Worm (Caenorhabditis elegans) whole organism, L1 larva: Measurements from ENCODE around the gene F37C12.21.

Experiments
- C04F5.9 ChIP-seq: sonication (generic microtip); optimal IDR thresholded peaks from 2 replicates; lab custom pipeline; 2016; ENCODE audit warnings: missing genetic modification characterization, missing compliant biosample characterization
- C16A3.4 ChIP-seq: fragments of 150-350 bp; optimal IDR thresholded peaks from 2 replicates; lab custom pipeline; 2014; ENCODE audit warnings: missing biosample characterization, missing genetic modification characterization
- Y116A8C.19 ChIP-seq: sonication (generic microtip); optimal IDR thresholded peaks from 2 replicates; lab custom pipeline; 2016; ENCODE audit warnings: missing compliant biosample characterization, missing genetic modification characterization, borderline replicate concordance
- aha-1 ChIP-seq: fragments of 150-350 bp; optimal IDR thresholded peaks from 2 replicates; lab custom pipeline; 2014; ENCODE audit warnings: missing biosample characterization, missing genetic modification characterization
- alr-1 ChIP-seq: fragments of 200-800 bp; sonication (Bioruptor generic); optimal IDR thresholded peaks from 2 replicates; lab custom pipeline; 2018; ENCODE audit warnings: borderline replicate concordance, mild to moderate bottlenecking, missing genetic modification characterization, missing compliant biosample characterization
- ama-1 ChIP-seq: fragments of 150-350 bp; optimal IDR thresholded peaks from 2 replicates; lab custom pipeline; 2014
- blmp-1 ChIP-seq: fragments of 150-350 bp; optimal IDR thresholded peaks from 2 replicates; lab custom pipeline; 2014; ENCODE audit warnings: missing biosample characterization, missing genetic modification characterization
- ceh-63 ChIP-seq: fragments of 200-800 bp; sonication (Bioruptor generic); optimal IDR thresholded peaks from 2 replicates; lab custom pipeline; 2018; ENCODE audit warnings: mild to moderate bottlenecking, missing genetic modification characterization, missing compliant biosample characterization
- ceh-82 ChIP-seq, 3 experiments: fragments of 150-350 bp in 1 of 3; sonication (generic microtip) in 2 of 3; optimal IDR thresholded peaks; 2 replicates each; lab custom pipeline; 2014 to 2017; ENCODE audit warnings: missing biosample characterization in 3 of 3, missing genetic modification characterization in 3 of 3
- ceh-90 ChIP-seq: sonication (generic microtip); optimal IDR thresholded peaks from 2 replicates; lab custom pipeline; 2016; ENCODE audit warnings: missing genetic modification characterization, missing compliant biosample characterization
- ces-1 ChIP-seq: fragments of 150-350 bp; optimal IDR thresholded peaks from 2 replicates; lab custom pipeline; 2014; ENCODE audit warnings: missing biosample characterization, missing genetic modification reagents, missing genetic modification characterization
- efl-1 ChIP-seq, 4 experiments: fragments of 150-350 bp; optimal IDR thresholded peaks in 3 of 4; peaks in 1 of 4; 1 replicate in 1 of 4; 2 replicates in 3 of 4; lab custom pipeline; 2014; ENCODE audit warnings: missing biosample characterization in 2 of 4, missing genetic modification characterization in 2 of 4, missing genetic modification reagents in 2 of 4
- efl-3 ChIP-seq: fragments of 200-800 bp; sonication (Bioruptor generic); optimal IDR thresholded peaks from 2 replicates; lab custom pipeline; 2018; ENCODE audit warnings: mild to moderate bottlenecking, missing genetic modification characterization, missing compliant biosample characterization
- egl-13 ChIP-seq: sonication (generic microtip); optimal IDR thresholded peaks from 2 replicates; lab custom pipeline; 2016; ENCODE audit warnings: missing genotype, missing genetic modification reagents, missing genetic modification characterization, missing compliant biosample characterization
- elt-3 ChIP-seq, 6 experiments: fragments of 150-350 bp in 1 of 6; sonication (generic microtip); optimal IDR thresholded peaks; 2 replicates each; lab custom pipeline; 2017 to 2018; ENCODE audit warnings: missing biosample characterization in 6 of 6, missing genetic modification characterization in 6 of 6, inconsistent platforms in 1 of 6
- ets-5 ChIP-seq: fragments of 200-800 bp; sonication (Bioruptor generic); IDR thresholded peaks from 2 replicates; pipeline ENCODE4 v1.3.6; 2022; ENCODE audit warnings: missing genetic modification characterization, missing compliant biosample characterization
- fkh-8 ChIP-seq: sonication (generic microtip); optimal IDR thresholded peaks from 2 replicates; lab custom pipeline; 2016; ENCODE audit warnings: mild to moderate bottlenecking, missing genetic modification characterization, missing compliant biosample characterization
- fos-1 ChIP-seq: fragments of 150-350 bp; optimal IDR thresholded peaks from 2 replicates; lab custom pipeline; 2014; ENCODE audit warnings: missing biosample characterization, missing genetic modification characterization
- grh-1 ChIP-seq: fragments of 200-800 bp; sonication (Bioruptor generic); IDR thresholded peaks from 2 replicates; pipeline ENCODE4 v1.3.6; 2022; ENCODE audit warnings: missing genetic modification reagents, missing genetic modification characterization, missing compliant biosample characterization
- hlh-17 ChIP-seq: fragments of 200-800 bp; sonication (Bioruptor generic); optimal IDR thresholded peaks from 2 replicates; lab custom pipeline; 2018; ENCODE audit warnings: missing genetic modification characterization, mild to moderate bottlenecking, missing compliant biosample characterization, moderate library complexity, borderline replicate concordance
- hlh-4 ChIP-seq: sonication (generic microtip); optimal IDR thresholded peaks from 2 replicates; lab custom pipeline; 2016; ENCODE audit warnings: mild to moderate bottlenecking, missing genetic modification characterization, missing compliant biosample characterization
- hpl-2 ChIP-seq: fragments of 150-350 bp; optimal IDR thresholded peaks from 2 replicates; lab custom pipeline; 2014; ENCODE audit warnings: missing biosample characterization, missing genetic modification reagents, missing genetic modification characterization
- irx-1 ChIP-seq: sonication (generic microtip); optimal IDR thresholded peaks from 2 replicates; lab custom pipeline; 2016; ENCODE audit warnings: missing genetic modification characterization, missing compliant biosample characterization
- isw-1 ChIP-seq: fragments of 200-800 bp; sonication (Bioruptor generic); IDR thresholded peaks from 2 replicates; pipeline ENCODE4 v1.3.6; 2022; ENCODE audit warnings: missing genetic modification characterization, missing compliant biosample characterization
- jun-1 ChIP-seq: fragments of 150-350 bp; optimal IDR thresholded peaks from 2 replicates; lab custom pipeline; 2014; ENCODE audit warnings: missing biosample characterization, missing genetic modification reagents, missing genetic modification characterization
- lin-13 ChIP-seq: fragments of 150-350 bp; optimal IDR thresholded peaks from 2 replicates; lab custom pipeline; 2014; ENCODE audit warnings: missing biosample characterization, missing genetic modification reagents, missing genetic modification characterization
- lin-15B ChIP-seq: fragments of 150-350 bp; sonication (generic microtip); optimal IDR thresholded peaks from 3 replicates; lab custom pipeline; 2014; ENCODE audit warnings: missing biosample characterization, missing genetic modification characterization
- lin-35 ChIP-seq, 2 experiments: fragments of 150-350 bp; optimal IDR thresholded peaks; 2 replicates each; lab custom pipeline; 2014; ENCODE audit warnings: missing biosample characterization in 2 of 2, missing genetic modification characterization in 2 of 2, missing genetic modification reagents in 2 of 2
- lin-39 ChIP-seq: fragments of 150-350 bp; optimal IDR thresholded peaks from 2 replicates; lab custom pipeline; 2014; ENCODE audit warnings: missing biosample characterization, missing genetic modification reagents, missing genetic modification characterization
- lsy-2 ChIP-seq, 2 experiments: fragments of 150-350 bp; optimal IDR thresholded peaks; 2 replicates each; lab custom pipeline; 2014; ENCODE audit warnings: missing biosample characterization in 2 of 2, missing genetic modification characterization in 2 of 2
- mef-2 ChIP-seq: fragments of 150-350 bp; optimal IDR thresholded peaks from 2 replicates; lab custom pipeline; 2014; ENCODE audit warnings: missing biosample characterization, missing genetic modification characterization
- nhr-11 ChIP-seq: fragments of 150-350 bp; optimal IDR thresholded peaks from 2 replicates; lab custom pipeline; 2014; ENCODE audit warnings: missing biosample characterization, missing genetic modification characterization
- nhr-12 ChIP-seq: sonication (generic microtip); optimal IDR thresholded peaks from 2 replicates; lab custom pipeline; 2017; ENCODE audit warnings: missing biosample characterization, missing genetic modification characterization
- nhr-19 ChIP-seq: fragments of 200-800 bp; sonication (Bioruptor generic); conservative IDR thresholded peaks from 2 replicates; pipeline ENCODE4 v1.3.6; 2022; ENCODE audit warnings: missing genetic modification characterization, missing compliant biosample characterization
- nhr-20 ChIP-seq: sonication (generic microtip); optimal IDR thresholded peaks from 2 replicates; lab custom pipeline; 2016; ENCODE audit warnings: mild to moderate bottlenecking, missing genetic modification characterization, missing compliant biosample characterization
- nhr-71 ChIP-seq: sonication (generic microtip); optimal IDR thresholded peaks from 2 replicates; lab custom pipeline; 2016; ENCODE audit warnings: mild to moderate bottlenecking, missing genetic modification characterization, moderate library complexity, missing compliant biosample characterization
- nhr-76 ChIP-seq: sonication (generic microtip); optimal IDR thresholded peaks from 2 replicates; lab custom pipeline; 2017; ENCODE audit warnings: missing biosample characterization, missing genetic modification characterization
- nhr-77 ChIP-seq: fragments of 150-350 bp; optimal IDR thresholded peaks from 2 replicates; lab custom pipeline; 2014; ENCODE audit warnings: missing biosample characterization, missing genetic modification characterization
- nhr-84 ChIP-seq: sonication (generic microtip); optimal IDR thresholded peaks from 2 replicates; lab custom pipeline; 2017; ENCODE audit warnings: missing biosample characterization, missing genetic modification characterization
- nhr-85 ChIP-seq: sonication (generic microtip); peaks from one replicate; lab custom pipeline; 2016; ENCODE audit warnings: missing genetic modification characterization, inconsistent platforms, missing compliant biosample characterization
- nhr-90 ChIP-seq: sonication (generic microtip); optimal IDR thresholded peaks from 2 replicates; lab custom pipeline; 2016; ENCODE audit warnings: mild to moderate bottlenecking, missing genetic modification characterization, missing compliant biosample characterization; ENCODE audit not compliant: poor library complexity
- pag-3 ChIP-seq: sonication (generic microtip); optimal IDR thresholded peaks from 2 replicates; lab custom pipeline; 2017; ENCODE audit warnings: missing genetic modification characterization, mild to moderate bottlenecking, missing compliant biosample characterization, antibody characterized with exemption, borderline replicate concordance; ENCODE audit not compliant: insufficient read depth
- pax-3 ChIP-seq: fragments of 200-800 bp; sonication (Bioruptor generic); optimal IDR thresholded peaks from 2 replicates; lab custom pipeline; 2018; ENCODE audit warnings: mild to moderate bottlenecking, missing genetic modification characterization, moderate library complexity, missing compliant biosample characterization
- rnt-1 ChIP-seq: sonication (generic microtip); optimal IDR thresholded peaks from 2 replicates; lab custom pipeline; 2016; ENCODE audit warnings: mild to moderate bottlenecking, missing genetic modification characterization, moderate library complexity, missing compliant biosample characterization
- snpc-4 ChIP-seq: fragments of 150-350 bp; optimal IDR thresholded peaks from 2 replicates; lab custom pipeline; 2014; ENCODE audit warnings: missing biosample characterization, missing genetic modification characterization
- sox-4 ChIP-seq: sonication (generic microtip); optimal IDR thresholded peaks from 2 replicates; lab custom pipeline; 2016; ENCODE audit warnings: missing genetic modification characterization, missing compliant biosample characterization
- swsn-7 ChIP-seq: sonication (generic microtip); optimal IDR thresholded peaks from 2 replicates; lab custom pipeline; 2016; ENCODE audit warnings: missing genetic modification characterization, missing compliant biosample characterization
- tbx-2 ChIP-seq: sonication (generic microtip); optimal IDR thresholded peaks from 2 replicates; lab custom pipeline; 2016; ENCODE audit warnings: missing genetic modification characterization, missing compliant biosample characterization
- unc-130 ChIP-seq: fragments of 150-350 bp; optimal IDR thresholded peaks from 2 replicates; lab custom pipeline; 2017; ENCODE audit warnings: missing biosample characterization, missing genetic modification characterization, inconsistent platforms
- unc-62 ChIP-seq: fragments of 150-350 bp; optimal IDR thresholded peaks from 2 replicates; lab custom pipeline; 2014; ENCODE audit warnings: missing biosample characterization, missing genetic modification reagents, missing genetic modification characterization
- xbp-1 ChIP-seq: sonication (generic microtip); optimal IDR thresholded peaks from 2 replicates; lab custom pipeline; 2016; ENCODE audit warnings: missing genetic modification characterization, missing compliant biosample characterization
- zag-1 ChIP-seq: fragments of 150-350 bp; optimal IDR thresholded peaks from 2 replicates; lab custom pipeline; 2014; ENCODE audit warnings: missing biosample characterization, missing genetic modification characterization
- ztf-4 ChIP-seq: fragments of 150-350 bp; optimal IDR thresholded peaks from 2 replicates; lab custom pipeline; 2014; ENCODE audit warnings: missing biosample characterization, missing genetic modification characterization

The F37C12.21 gene

ce11 chrIII:7140228-7140710, 47.9 kb upstream of the F37C12.21 start (continued):
- TF ChIP-seq tbx-2 (tag; lab: Kevin White, UChicago) (no peak), efl-3 (GFP tag; lab: Kevin White, UChicago) (no peak), C16A3.4 (tag; lab: Kevin White, UChicago) (no peak), ets-5 (GFP tag; lab: Robert Waterston, UW) (no peak), blmp-1 (tag; lab: Kevin White, UChicago) (no peak), fkh-8 (no peak), nhr-11 (no peak), rnt-1 (tag; lab: Kevin White, UChicago) (peak; percentile 66), sox-4 (tag; lab: Kevin White, UChicago) (no peak), ztf-4 (no peak), alr-1 (tag; lab: Kevin White, UChicago) (no peak), ceh-82 (tag; optimal IDR thresholded peaks at IDR 0.05; lab: Kevin White, UChicago) (peak in 2 of 3 experiments; percentile 0 to 18), snpc-4 (peak; percentile 97), ama-1 (lab: Kevin White, UChicago) (peak; percentile 43), aha-1 (tag; lab: Kevin White, UChicago) (no peak), xbp-1 (tag; lab: Kevin White, UChicago) (peak; percentile 23), nhr-85 (tag; lab: Kevin White, UChicago) (peak; percentile 94), lin-13 (GFP tag; lab: Kevin White, UChicago) (no peak), nhr-76 (tag; lab: Kevin White, UChicago) (no peak), egl-13 (tag; lab: Kevin White, UChicago) (no peak), efl-1 (optimal IDR thresholded peaks at IDR 0.05; lab: Kevin White, UChicago) (peak; percentile 28 to 43), efl-1 (GFP tag; optimal IDR thresholded peaks at IDR 0.05 in 1 of 2; lab: Kevin White, UChicago) (peak in 1 of 2 experiments; percentile 62), elt-3 (tag; optimal IDR thresholded peaks at IDR 0.05; lab: Kevin White, UChicago) (no peak), ces-1 (GFP tag; lab: Kevin White, UChicago) (no peak), lsy-2 (tag; optimal IDR thresholded peaks at IDR 0.05; lab: Kevin White, UChicago) (peak in 1 of 2 experiments; percentile 41), nhr-90 (tag; lab: Kevin White, UChicago) (peak; percentile 83), lin-39 (no peak), hlh-17 (no peak), nhr-20 (peak; percentile 57), mef-2 (tag; lab: Kevin White, UChicago) (no peak), unc-130 (no peak), nhr-77 (tag; lab: Kevin White, UChicago) (no peak), jun-1 (tag; lab: Kevin White, UChicago) (no peak), ceh-63 (GFP tag; lab: Kevin White, UChicago) (no peak), pax-3 (tag; lab: Kevin White, UChicago) (no peak), ceh-90 (no peak), zag-1 (tag; lab: Kevin White, UChicago) (no peak), Y116A8C.19 (tag; lab: Kevin White, UChicago) (no peak), hlh-4 (tag; lab: Kevin White, UChicago) (no peak), swsn-7 (peak; percentile 39), irx-1 (no peak), nhr-71 (tag; lab: Kevin White, UChicago) (peak; percentile 75)

DNA sequence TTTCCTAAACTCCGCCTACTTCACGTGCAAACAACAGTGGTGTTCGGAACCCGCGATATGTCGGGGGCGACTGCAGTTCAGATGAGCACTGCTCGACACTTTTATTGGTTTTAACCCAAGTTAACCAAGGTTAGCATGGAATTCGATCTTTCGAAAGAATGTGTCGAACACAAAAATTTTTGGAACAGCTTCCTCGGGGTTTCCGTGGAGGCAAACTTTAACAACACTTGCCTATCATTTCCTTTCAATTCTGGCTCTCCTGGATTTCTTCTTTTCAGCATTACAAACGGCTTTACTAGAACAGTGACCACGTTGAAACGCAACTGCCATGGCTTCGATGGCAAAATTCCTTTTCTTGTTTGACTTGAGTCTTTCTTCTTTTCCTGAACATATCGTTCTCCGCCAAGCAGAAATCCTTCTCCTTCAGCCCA, 46.9 kb upstream of the F37C12.21 start:
- TF ChIP-seq fos-1 (tag; lab: Kevin White, UChicago) (no peak), pag-3 (tag; lab: Kevin White, UChicago) (no peak), lin-35 (GFP tag; optimal IDR thresholded peaks at IDR 0.05; lab: Kevin White, UChicago) (peak in 1 of 2 experiments; percentile 73), nhr-11 (no peak), grh-1 (GFP tag; lab: Robert Waterston, UW) (0 out of 2 replicates have a peak, but pooled peaks have one; percentile 31), fkh-8 (no peak), lin-15B (no peak), hlh-4 (tag; lab: Kevin White, UChicago) (no peak), unc-62 (GFP tag; lab: Kevin White, UChicago) (no peak), nhr-84 (tag; lab: Kevin White, UChicago) (no peak), C16A3.4 (tag; lab: Kevin White, UChicago) (no peak), nhr-20 (peak; percentile 42), ceh-63 (GFP tag; lab: Kevin White, UChicago) (no peak), hpl-2 (peak; percentile 47), C04F5.9 (tag; lab: Kevin White, UChicago) (no peak), nhr-12 (tag; lab: Kevin White, UChicago) (no peak), ama-1 (lab: Kevin White, UChicago) (peak; percentile 92), nhr-19 (peak; percentile 75), isw-1 (GFP tag; lab: Robert Waterston, UW) (no peak), lin-13 (GFP tag; lab: Kevin White, UChicago) (no peak)
